Worm (Caenorhabditis elegans) whole organism, mixed stage, embryonic: ENCODE data around the gene srw-144.
"Not testable (repeated sequence)": the region's sequence is repeated elsewhere in the genome, so short reads cannot be mapped to it uniquely, and the experiment has no call there.

Experiments used
- M03D4.4 ChIP-seq: sonication (generic microtip); optimal IDR thresholded peaks from 2 replicates; lab custom pipeline; 2017; ENCODE audit warnings: mild to moderate bottlenecking, missing genetic modification characterization, missing compliant biosample characterization
- bed-3 ChIP-seq: fragments of 200-800 bp; sonication (Bioruptor generic); optimal IDR thresholded peaks from 3 replicates; lab custom pipeline; 2018; ENCODE audit warnings: mild to moderate bottlenecking, missing genetic modification characterization, moderate library complexity, missing compliant biosample characterization
- blmp-1 ChIP-seq: fragments of 150-350 bp; optimal IDR thresholded peaks from 2 replicates; lab custom pipeline; 2014; ENCODE audit warnings: missing biosample characterization, missing genetic modification characterization
- ceh-39 ChIP-seq: fragments of 150-350 bp; optimal IDR thresholded peaks from 2 replicates; lab custom pipeline; 2014; ENCODE audit warnings: missing biosample characterization, missing genetic modification characterization
- ceh-43 ChIP-seq: fragments of 200-800 bp; sonication (Bioruptor generic); optimal IDR thresholded peaks from 2 replicates; lab custom pipeline; 2018; ENCODE audit warnings: mild to moderate bottlenecking, missing genetic modification characterization, moderate library complexity, missing compliant biosample characterization
- ceh-83 ChIP-seq: fragments of 200-800 bp; sonication (Bioruptor generic); optimal IDR thresholded peaks from 2 replicates; lab custom pipeline; 2018; ENCODE audit warnings: mild to moderate bottlenecking, missing genetic modification characterization, missing compliant biosample characterization
- ces-1 ChIP-seq: fragments of 150-350 bp; optimal IDR thresholded peaks from 2 replicates; lab custom pipeline; 2014; ENCODE audit warnings: missing biosample characterization, missing genetic modification reagents, missing genetic modification characterization
- cnd-1 ChIP-seq: fragments of 200-800 bp; sonication (Bioruptor generic); optimal IDR thresholded peaks from 2 replicates; lab custom pipeline; 2018; ENCODE audit warnings: mild to moderate bottlenecking, missing genetic modification characterization, missing compliant biosample characterization
- elt-1 ChIP-seq: sonication (generic microtip); optimal IDR thresholded peaks from 2 replicates; lab custom pipeline; 2017; ENCODE audit warnings: missing genetic modification characterization, mild to moderate bottlenecking, missing compliant biosample characterization, antibody characterized with exemption, moderate library complexity, borderline replicate concordance; ENCODE audit not compliant: insufficient read depth
- elt-3 ChIP-seq: fragments of 150-350 bp; optimal IDR thresholded peaks from 2 replicates; lab custom pipeline; 2014; ENCODE audit warnings: missing biosample characterization, missing genetic modification characterization
- flh-1 ChIP-seq: fragments of 200-800 bp; sonication (Bioruptor generic); optimal IDR thresholded peaks from 2 replicates; lab custom pipeline; 2018; ENCODE audit warnings: mild to moderate bottlenecking, missing genetic modification characterization, moderate library complexity, missing compliant biosample characterization
- lin-13 ChIP-seq: fragments of 150-350 bp; optimal IDR thresholded peaks from 2 replicates; lab custom pipeline; 2014; ENCODE audit warnings: missing biosample characterization, missing genetic modification characterization
- lin-32 ChIP-seq: fragments of 200-800 bp; sonication (Bioruptor generic); optimal IDR thresholded peaks from 2 replicates; lab custom pipeline; 2018; ENCODE audit warnings: mild to moderate bottlenecking, missing genetic modification characterization, missing compliant biosample characterization
- lsy-2 ChIP-seq: fragments of 150-350 bp; optimal IDR thresholded peaks from 2 replicates; lab custom pipeline; 2014; ENCODE audit warnings: missing biosample characterization, missing genetic modification characterization
- mab-5 ChIP-seq: fragments of 150-350 bp; optimal IDR thresholded peaks from 2 replicates; lab custom pipeline; 2014; ENCODE audit warnings: missing biosample characterization, missing genetic modification characterization
- mep-1 ChIP-seq: fragments of 150-350 bp; optimal IDR thresholded peaks from 2 replicates; lab custom pipeline; 2017; ENCODE audit warnings: missing biosample characterization, missing genetic modification reagents, missing genetic modification characterization, inconsistent platforms
- mls-2 ChIP-seq: sonication (generic microtip); optimal IDR thresholded peaks from 2 replicates; lab custom pipeline; 2016; ENCODE audit warnings: mild to moderate bottlenecking, missing genetic modification characterization, moderate library complexity, missing compliant biosample characterization
- nhr-12 ChIP-seq: fragments of 150-350 bp; optimal IDR thresholded peaks from 2 replicates; lab custom pipeline; 2014; ENCODE audit warnings: missing biosample characterization, missing genetic modification characterization
- nhr-2 ChIP-seq: fragments of 150-350 bp; optimal IDR thresholded peaks from 2 replicates; lab custom pipeline; 2014; ENCODE audit warnings: missing biosample characterization, missing genetic modification characterization
- nhr-237 ChIP-seq: fragments of 150-350 bp; optimal IDR thresholded peaks from 2 replicates; lab custom pipeline; 2014; ENCODE audit warnings: missing biosample characterization, missing genetic modification characterization
- nhr-76 ChIP-seq: sonication (generic microtip); optimal IDR thresholded peaks from 2 replicates; lab custom pipeline; 2017; ENCODE audit warnings: missing biosample characterization, missing genetic modification characterization
- pha-4 ChIP-seq: fragments of 150-350 bp; optimal IDR thresholded peaks from 2 replicates; lab custom pipeline; 2018; ENCODE audit warnings: missing biosample characterization, missing genetic modification reagents, missing genetic modification characterization
- sem-2 ChIP-seq: fragments of 200-800 bp; sonication (Bioruptor generic); optimal IDR thresholded peaks from 2 replicates; lab custom pipeline; 2018; ENCODE audit warnings: mild to moderate bottlenecking, missing genetic modification characterization, missing compliant biosample characterization
- snpc-4 ChIP-seq: fragments of 150-350 bp; optimal IDR thresholded peaks from 2 replicates; lab custom pipeline; 2014; ENCODE audit warnings: missing biosample characterization, missing genetic modification characterization
- sptf-1 ChIP-seq: sonication (generic microtip); optimal IDR thresholded peaks from 2 replicates; lab custom pipeline; 2017; ENCODE audit warnings: mild to moderate bottlenecking, missing genetic modification characterization, moderate library complexity, missing compliant biosample characterization
- tbx-8 ChIP-seq: fragments of 200-800 bp; sonication (Bioruptor generic); optimal IDR thresholded peaks from 2 replicates; lab custom pipeline; 2018; ENCODE audit warnings: mild to moderate bottlenecking, missing genetic modification characterization, moderate library complexity, missing compliant biosample characterization
- unc-120 ChIP-seq: sonication (generic microtip); optimal IDR thresholded peaks from 2 replicates; lab custom pipeline; 2017; ENCODE audit warnings: missing genetic modification characterization, missing compliant biosample characterization; ENCODE audit not compliant: poor library complexity, severe bottlenecking
- unc-39 ChIP-seq: fragments of 150-350 bp; optimal IDR thresholded peaks from 2 replicates; lab custom pipeline; 2014; ENCODE audit warnings: missing biosample characterization, missing genetic modification characterization
- unc-62 ChIP-seq: fragments of 150-350 bp; optimal IDR thresholded peaks from 2 replicates; lab custom pipeline; 2014; ENCODE audit warnings: missing biosample characterization, missing genetic modification reagents, missing genetic modification characterization
- zip-8 ChIP-seq: fragments of 150-350 bp; optimal IDR thresholded peaks from 2 replicates; lab custom pipeline; 2014; ENCODE audit warnings: missing biosample characterization, missing genetic modification characterization
- ztf-11 ChIP-seq: fragments of 150-350 bp; optimal IDR thresholded peaks from 2 replicates; lab custom pipeline; 2014; ENCODE audit warnings: missing biosample characterization, missing genetic modification characterization

srw-144 gene

DNA sequence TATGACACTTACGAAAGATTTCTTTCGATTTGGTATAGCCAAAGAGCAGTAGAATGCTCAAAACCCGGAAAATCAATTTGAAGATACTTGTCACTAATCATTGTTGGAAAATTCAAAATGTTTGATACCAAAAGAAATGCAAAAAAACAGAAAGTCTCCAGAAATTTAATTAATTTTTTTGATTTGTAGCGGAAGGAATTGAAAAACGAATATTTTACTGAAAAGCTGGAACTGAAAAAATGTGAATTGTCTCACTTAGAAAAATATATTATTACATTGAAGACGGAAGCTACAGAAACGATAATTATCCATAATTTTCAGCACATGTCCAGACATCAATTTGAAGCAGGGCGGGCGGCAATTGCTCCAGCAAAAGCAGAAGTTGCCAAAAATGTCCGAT, 2.2 kb upstream of the srw-144 start, which contains the start of gene srw-138:
Gene srw-138 (minus strand): TSS at position 101 of the 400 bp plus-strand sequence.
- TF ChIP-seq mls-2 (tag; lab: Kevin White, UChicago) (no peak), unc-39 (tag; lab: Kevin White, UChicago) (no peak), zip-8 (tag; lab: Kevin White, UChicago) (no peak), elt-3 (tag; lab: Kevin White, UChicago) (no peak), unc-120 (no peak), ces-1 (GFP tag; lab: Kevin White, UChicago) (no peak), mep-1 (tag; lab: Kevin White, UChicago) (no peak), mab-5 (tag; lab: Kevin White, UChicago) (no peak), nhr-2 (tag; lab: Kevin White, UChicago) (no peak), blmp-1 (tag; lab: Kevin White, UChicago) (no peak), ceh-83 (GFP tag; lab: Kevin White, UChicago) (no peak), tbx-8 (no peak)

DNA sequence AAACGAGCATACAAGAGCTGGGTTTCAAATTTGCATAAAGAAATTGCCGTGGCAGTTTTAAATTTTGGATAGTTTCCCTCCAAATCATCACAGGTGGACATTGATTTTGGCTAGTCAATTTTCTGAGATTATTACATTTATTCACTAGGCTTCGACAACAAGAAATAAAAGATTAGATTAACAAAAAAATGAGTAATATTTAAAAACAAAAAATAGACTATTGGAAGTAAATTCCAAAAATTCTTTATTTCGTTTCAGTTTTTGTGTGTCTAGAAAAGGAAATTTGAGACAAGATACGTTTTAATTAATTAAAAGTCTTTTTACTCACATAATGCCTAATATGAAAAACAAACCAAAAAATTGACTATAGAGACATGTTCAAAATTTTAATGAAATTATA, 2.6 kb downstream of the srw-144 start, which contains the start of gene srw-142:
Gene srw-142 (minus strand): TSS at position 101 of the 400 bp plus-strand sequence.
- TF ChIP-seq pha-4 (tag; lab: Kevin White, UChicago) (no peak), lin-32 (GFP tag; lab: Kevin White, UChicago) (no peak), lsy-2 (no peak), sem-2 (GFP tag; lab: Kevin White, UChicago) (no peak), cnd-1 (tag; lab: Kevin White, UChicago) (no peak), M03D4.4 (tag; lab: Kevin White, UChicago) (no peak), lin-13 (no peak), sptf-1 (tag; lab: Kevin White, UChicago) (no peak), nhr-76 (tag; lab: Kevin White, UChicago) (no peak), zip-8 (tag; lab: Kevin White, UChicago) (no peak), bed-3 (GFP tag; lab: Kevin White, UChicago) (no peak), nhr-12 (no peak), flh-1 (no peak), snpc-4 (tag; lab: Kevin White, UChicago) (no peak), mep-1 (tag; lab: Kevin White, UChicago) (no peak)

DNA sequence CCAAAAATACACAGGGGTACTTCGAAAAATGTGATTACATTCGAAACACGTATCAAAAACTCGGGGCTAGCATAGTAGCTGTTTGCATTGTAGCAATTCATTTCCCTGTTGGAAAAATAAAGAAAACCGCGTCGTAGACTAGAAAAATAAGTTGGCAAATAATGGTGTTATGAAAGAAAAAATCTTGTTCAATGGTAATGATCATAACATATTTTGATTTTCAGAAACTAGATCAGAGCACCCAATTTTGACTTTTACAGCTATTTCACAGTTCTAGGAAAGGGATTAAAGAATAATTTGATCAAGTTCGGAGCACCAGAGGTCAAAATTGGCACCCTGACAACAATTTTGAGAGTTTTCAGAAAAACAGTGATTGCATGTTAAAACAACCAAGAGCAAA, 5.5 kb downstream of the srw-144 start, which contains the start of gene srh-248:
Gene srh-248 (minus strand): TSS at position 101 of the 400 bp plus-strand sequence.
- TF ChIP-seq nhr-237, unc-39, elt-3 (tag; lab: Kevin White, UChicago): not testable (repeated sequence)

DNA sequence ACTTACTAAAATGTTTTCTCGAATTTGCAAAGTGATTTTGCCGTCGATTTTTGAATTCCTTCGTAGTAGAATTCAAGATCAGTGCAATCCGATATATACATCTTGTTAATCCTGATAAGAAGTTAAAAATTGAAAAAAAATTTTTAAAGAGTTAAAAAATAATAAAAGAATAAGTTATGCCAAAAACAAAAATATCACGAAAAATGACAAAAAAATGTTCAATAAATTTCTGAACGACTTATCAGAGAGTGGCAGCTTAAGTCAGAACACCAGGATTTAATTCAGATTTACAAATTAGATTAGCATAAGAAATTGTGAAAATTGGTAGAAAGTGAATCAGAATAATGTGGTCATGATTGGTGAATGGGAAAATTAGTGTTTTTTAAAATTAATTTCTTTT, 8.7 kb downstream of the srw-144 start, which contains the start of gene srw-122:
Gene srw-122 (minus strand): TSS at position 101 of the 400 bp plus-strand sequence.
- TF ChIP-seq ztf-11 (tag; lab: Kevin White, UChicago); unc-62 (GFP tag; lab: Kevin White, UChicago); ceh-39 (tag; lab: Kevin White, UChicago): not testable (repeated sequence)

DNA sequence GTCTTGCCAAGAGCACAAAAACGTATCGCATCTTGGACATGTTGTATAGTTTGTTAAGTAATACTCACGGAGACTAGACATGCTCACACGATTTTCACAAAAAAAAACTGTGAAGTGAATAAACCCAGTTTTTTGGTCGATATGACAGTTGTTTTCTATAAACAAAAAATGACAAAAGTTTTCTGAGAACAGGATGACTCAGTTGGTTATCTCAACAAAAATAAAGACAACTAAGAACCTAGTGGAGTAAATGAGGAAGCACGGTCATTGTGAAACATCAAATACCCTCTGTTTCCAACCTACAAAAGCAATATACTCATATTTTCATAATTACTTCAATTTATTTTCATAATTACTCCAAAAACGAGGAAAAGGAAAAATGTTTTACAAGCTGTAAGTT, 15.2 kb downstream of the srw-144 start, which contains the start of gene srh-87:
Gene srh-87 (minus strand): TSS at position 101 of the 400 bp plus-strand sequence.
- no peak for TF ChIP-seq mep-1 (tag; lab: Kevin White, UChicago)
- no peak for TF ChIP-seq flh-1
- TF ChIP-seq nhr-12: no peak
- TF ChIP-seq ceh-39 (tag; lab: Kevin White, UChicago): no peak
- no peak for TF ChIP-seq lin-13
- no peak for TF ChIP-seq elt-1
- TF ChIP-seq nhr-237 (tag; lab: Kevin White, UChicago): no peak
- no peak for TF ChIP-seq ceh-43
- TF ChIP-seq unc-39 (tag; lab: Kevin White, UChicago): no peak
- no peak for TF ChIP-seq ztf-11 (tag; lab: Kevin White, UChicago)
- no peak for TF ChIP-seq blmp-1 (tag; lab: Kevin White, UChicago)
- no peak for TF ChIP-seq sem-2 (GFP tag; lab: Kevin White, UChicago)
